Worm (Caenorhabditis elegans) whole organism, mixed stage, embryonic: ENCODE data around the gene T07D3.2.

ENCODE experiments used
- ceh-39 ChIP-seq: fragments of 150-350 bp; optimal IDR thresholded peaks from 2 replicates; lab custom pipeline; 2014; ENCODE audit warnings: missing biosample characterization, missing genetic modification characterization
- ces-1 ChIP-seq: fragments of 150-350 bp; optimal IDR thresholded peaks from 2 replicates; lab custom pipeline; 2014; ENCODE audit warnings: missing biosample characterization, missing genetic modification reagents, missing genetic modification characterization
- mab-5 ChIP-seq: fragments of 150-350 bp; optimal IDR thresholded peaks from 2 replicates; lab custom pipeline; 2014; ENCODE audit warnings: missing biosample characterization, missing genetic modification characterization
- snpc-4 ChIP-seq: fragments of 150-350 bp; optimal IDR thresholded peaks from 2 replicates; lab custom pipeline; 2014; ENCODE audit warnings: missing biosample characterization, missing genetic modification characterization
- zip-8 ChIP-seq: fragments of 150-350 bp; optimal IDR thresholded peaks from 2 replicates; lab custom pipeline; 2014; ENCODE audit warnings: missing biosample characterization, missing genetic modification characterization

DNA sequence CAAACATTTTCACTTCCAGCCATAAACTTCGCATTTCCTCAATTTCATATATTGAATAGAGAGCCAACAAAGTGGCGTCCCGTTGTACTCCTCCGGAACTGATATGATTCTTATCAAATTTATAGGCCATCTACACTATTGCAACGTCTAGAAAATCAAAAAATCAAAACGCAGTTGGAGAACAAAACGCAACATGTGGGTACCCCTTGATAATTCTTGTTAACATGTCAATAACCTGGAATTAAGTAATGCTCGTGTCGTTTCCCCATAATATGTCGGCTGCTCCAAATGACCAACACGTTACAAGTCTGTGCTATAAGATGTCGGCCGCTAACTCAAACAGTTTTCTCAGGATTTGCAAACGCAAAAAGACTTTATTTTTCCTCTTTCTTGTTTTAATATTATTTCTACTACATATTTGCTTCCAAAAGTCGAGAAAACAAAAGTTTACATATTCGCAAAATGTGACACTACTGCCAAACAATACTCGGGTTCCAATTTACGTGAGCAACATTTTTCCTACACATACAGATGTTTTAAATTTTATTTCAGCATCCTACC is 21.0 kb upstream of the T07D3.2 start:
- no peak for TF ChIP-seq mab-5 (tag; lab: Kevin White, UChicago)
- TF ChIP-seq snpc-4, result no peak
- no peak for TF ChIP-seq zip-8
- no peak for TF ChIP-seq ceh-39 (tag; lab: Kevin White, UChicago)
- TF ChIP-seq ces-1 (GFP tag; lab: Kevin White, UChicago), result no peak
